Worm (Caenorhabditis elegans) whole organism, L3 larva: Measurements from ENCODE around the gene nhr-109.

ENCODE experiments used
- ceh-9 ChIP-seq: sonication (generic microtip); optimal IDR thresholded peaks from 2 replicates; lab custom pipeline; 2018; ENCODE audit warnings: missing biosample characterization, missing genetic modification characterization
- fos-1 ChIP-seq: fragments of 150-350 bp; optimal IDR thresholded peaks from 2 replicates; lab custom pipeline; 2014; ENCODE audit warnings: missing biosample characterization, missing genetic modification characterization
- nhr-12 ChIP-seq: fragments of 150-350 bp; optimal IDR thresholded peaks from 2 replicates; lab custom pipeline; 2014; ENCODE audit warnings: missing biosample characterization, missing genetic modification characterization
- unc-62 ChIP-seq: fragments of 150-350 bp; sonication (generic microtip); optimal IDR thresholded peaks from 4 replicates; lab custom pipeline; 2014; ENCODE audit warnings: missing biosample characterization, missing genetic modification reagents, missing genetic modification characterization
- zag-1 ChIP-seq: fragments of 150-350 bp; optimal IDR thresholded peaks from 2 replicates; lab custom pipeline; 2014; ENCODE audit warnings: missing biosample characterization, missing genetic modification characterization
- ztf-11 ChIP-seq: fragments of 150-350 bp; optimal IDR thresholded peaks from 2 replicates; lab custom pipeline; 2014; ENCODE audit warnings: missing biosample characterization, missing genetic modification characterization

DNA sequence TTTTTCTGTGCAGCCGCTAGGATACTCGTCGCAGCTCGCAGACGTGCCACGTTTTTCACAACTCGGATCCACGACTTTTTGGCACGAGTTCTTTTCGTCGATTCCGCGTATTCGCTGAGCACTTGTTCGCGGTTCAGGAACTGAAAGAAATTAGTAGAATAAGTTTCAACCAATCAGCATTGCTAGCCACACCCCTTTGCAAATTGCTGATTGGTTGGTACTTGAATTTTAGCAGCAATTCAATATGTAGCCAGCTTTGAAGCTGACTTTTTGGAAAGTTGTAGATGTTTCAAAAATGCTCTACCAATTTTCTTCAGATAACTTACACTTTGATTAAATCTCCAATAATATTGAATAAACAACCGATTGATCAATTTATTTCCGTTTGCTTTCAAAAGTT lies 8.1 kb downstream of the nhr-109 start:
- no peak for TF ChIP-seq ceh-9 (tag; lab: Kevin White, UChicago)
- no peak for TF ChIP-seq ztf-11 (tag; lab: Kevin White, UChicago)
- TF ChIP-seq zag-1 = no peak
- no peak for TF ChIP-seq fos-1 (tag; lab: Kevin White, UChicago)
- no peak for TF ChIP-seq nhr-12
- no peak for TF ChIP-seq unc-62 (GFP tag; lab: Kevin White, UChicago)
